Worm (Caenorhabditis elegans) whole organism, L4 larva: ENCODE measurements around the gene rfl-1.

ENCODE experiments used
- D1046.2 ChIP-seq: fragments of 200-800 bp; sonication (Bioruptor generic); IDR thresholded peaks from 2 replicates; pipeline ENCODE4 v1.3.6; 2022; ENCODE audit warnings: missing genetic modification characterization, missing compliant biosample characterization
- F10B5.3 ChIP-seq: sonication (generic microtip); optimal IDR thresholded peaks from 2 replicates; lab custom pipeline; 2016; ENCODE audit warnings: mild to moderate bottlenecking, missing genetic modification characterization, missing compliant biosample characterization
- F49E8.2 ChIP-seq: sonication (generic microtip); optimal IDR thresholded peaks from 2 replicates; lab custom pipeline; 2016; ENCODE audit warnings: missing compliant biosample characterization, mild to moderate bottlenecking, missing genetic modification characterization, borderline replicate concordance
- T26A8.4 ChIP-seq: fragments of 200-800 bp; sonication (Bioruptor generic); IDR thresholded peaks from 2 replicates; pipeline ENCODE4 v1.3.6; 2022; ENCODE audit warnings: missing genetic modification characterization, missing compliant biosample characterization
- Y5F2A.4 ChIP-seq: fragments of 200-800 bp; sonication (Bioruptor generic); optimal IDR thresholded peaks from 2 replicates; lab custom pipeline; 2018; ENCODE audit warnings: mild to moderate bottlenecking, missing genetic modification characterization, missing compliant biosample characterization
- ZK337.2 ChIP-seq: fragments of 200-800 bp; sonication (Bioruptor generic); IDR thresholded peaks from 2 replicates; pipeline ENCODE4 v1.3.6; 2022; ENCODE audit warnings: missing genetic modification reagents, missing genetic modification characterization, missing compliant biosample characterization
- aly-2 ChIP-seq: sonication (generic microtip); optimal IDR thresholded peaks from 2 replicates; lab custom pipeline; 2018; ENCODE audit warnings: missing biosample characterization, missing genetic modification characterization
- attf-4 ChIP-seq: sonication (generic microtip); optimal IDR thresholded peaks from 3 replicates; lab custom pipeline; 2017; ENCODE audit warnings: missing biosample characterization, missing genetic modification characterization
- ceh-20 ChIP-seq: fragments of 200-800 bp; sonication (Bioruptor generic); IDR thresholded peaks from 2 replicates; pipeline ENCODE4 v1.3.6; 2022; ENCODE audit warnings: missing genetic modification reagents, missing genetic modification characterization, missing compliant biosample characterization
- ceh-82 ChIP-seq: sonication (generic microtip); optimal IDR thresholded peaks from 2 replicates; lab custom pipeline; 2017; ENCODE audit warnings: missing biosample characterization, missing genetic modification characterization
- cey-2 ChIP-seq: sonication (generic microtip); optimal IDR thresholded peaks from 3 replicates; lab custom pipeline; 2017; ENCODE audit warnings: missing genetic modification characterization, mild to moderate bottlenecking, missing compliant biosample characterization, antibody characterized with exemption, borderline replicate concordance; ENCODE audit not compliant: insufficient read depth
- daf-16 ChIP-seq, 3 experiments: sonication (generic microtip); optimal IDR thresholded peaks; 2 replicates each; lab custom pipeline; 2016 to 2017; ENCODE audit warnings: missing genetic modification characterization in 3 of 3, missing genetic modification reagents in 3 of 3, mild to moderate bottlenecking in 2 of 3, missing compliant biosample characterization in 2 of 3, missing biosample characterization in 1 of 3, moderate library complexity in 1 of 3
- daf-19 ChIP-seq: fragments of 200-800 bp; sonication (Bioruptor generic); conservative IDR thresholded peaks from 2 replicates; pipeline ENCODE4 v1.3.6; 2022; ENCODE audit warnings: missing genetic modification characterization, missing compliant biosample characterization
- daf-8 ChIP-seq: fragments of 200-800 bp; sonication (Bioruptor generic); IDR thresholded peaks from 2 replicates; pipeline ENCODE4 v1.3.6; 2022; ENCODE audit warnings: missing genetic modification characterization, missing compliant biosample characterization
- dmd-6 ChIP-seq: fragments of 200-800 bp; sonication (Bioruptor generic); IDR thresholded peaks from 2 replicates; pipeline ENCODE4 v1.3.6; 2022; ENCODE audit warnings: missing genetic modification reagents, missing genetic modification characterization, missing compliant biosample characterization
- dpl-1 ChIP-seq: fragments of 150-350 bp; optimal IDR thresholded peaks from 2 replicates; lab custom pipeline; 2014; ENCODE audit warnings: missing biosample characterization, missing genetic modification reagents, missing genetic modification characterization
- dve-1 ChIP-seq: sonication (generic microtip); optimal IDR thresholded peaks from 2 replicates; lab custom pipeline; 2017; ENCODE audit warnings: antibody characterized with exemption, mild to moderate bottlenecking, missing genetic modification characterization, missing compliant biosample characterization; ENCODE audit not compliant: insufficient read depth
- fos-1 ChIP-seq: fragments of 150-350 bp; optimal IDR thresholded peaks from 2 replicates; lab custom pipeline; 2014; ENCODE audit warnings: missing biosample characterization, missing genetic modification characterization
- hlh-11 ChIP-seq: fragments of 200-800 bp; sonication (Bioruptor generic); optimal IDR thresholded peaks from 2 replicates; lab custom pipeline; 2018; ENCODE audit warnings: mild to moderate bottlenecking, missing genetic modification characterization, missing compliant biosample characterization
- hlh-30 ChIP-seq: sonication (generic microtip); optimal IDR thresholded peaks from 2 replicates; lab custom pipeline; 2017; ENCODE audit warnings: antibody characterized with exemption, mild to moderate bottlenecking, missing genetic modification characterization, missing compliant biosample characterization; ENCODE audit not compliant: insufficient read depth
- hmg-1.1 ChIP-seq: fragments of 200-800 bp; sonication (Bioruptor generic); IDR thresholded peaks from 2 replicates; pipeline ENCODE4 v1.3.6; 2022; ENCODE audit warnings: missing genetic modification reagents, missing genetic modification characterization, missing compliant biosample characterization
- lin-15B ChIP-seq: fragments of 150-350 bp; sonication (generic microtip); optimal IDR thresholded peaks from 3 replicates; lab custom pipeline; 2014; ENCODE audit warnings: missing biosample characterization, missing genetic modification characterization
- madf-5 ChIP-seq, 2 experiments: fragments of 200-800 bp; sonication (Bioruptor generic); IDR thresholded peaks; 2 replicates each; pipeline ENCODE4 v1.3.6; 2022; ENCODE audit warnings: missing compliant biosample characterization in 2 of 2, missing genetic modification characterization in 2 of 2
- madf-9 ChIP-seq: fragments of 200-800 bp; sonication (Bioruptor generic); conservative IDR thresholded peaks from 2 replicates; pipeline ENCODE4 v1.3.6; 2022; ENCODE audit warnings: missing genetic modification reagents, missing genetic modification characterization, missing compliant biosample characterization
- mdl-1 ChIP-seq, 2 experiments: fragments of 150-350 bp in 1 of 2; sonication (generic microtip) in 1 of 2; optimal IDR thresholded peaks; 2 replicates each; lab custom pipeline; 2014 to 2017; ENCODE audit warnings: missing biosample characterization in 2 of 2, missing genetic modification characterization in 2 of 2
- mes-2 ChIP-seq: sonication (generic microtip); optimal IDR thresholded peaks from 2 replicates; lab custom pipeline; 2016; ENCODE audit warnings: missing genotype, mild to moderate bottlenecking, missing genetic modification characterization, missing compliant biosample characterization; ENCODE audit not compliant: poor library complexity, severe bottlenecking
- nhr-102 ChIP-seq: sonication (generic microtip); optimal IDR thresholded peaks from 2 replicates; lab custom pipeline; 2016; ENCODE audit warnings: mild to moderate bottlenecking, missing genetic modification characterization, moderate library complexity, missing compliant biosample characterization
- nhr-111 ChIP-seq: fragments of 200-800 bp; sonication (Bioruptor generic); optimal IDR thresholded peaks from 2 replicates; lab custom pipeline; 2018; ENCODE audit warnings: mild to moderate bottlenecking, missing genetic modification characterization, missing compliant biosample characterization
- nhr-28 ChIP-seq: fragments of 150-350 bp; optimal IDR thresholded peaks from 2 replicates; lab custom pipeline; 2014; ENCODE audit warnings: missing biosample characterization, missing genetic modification characterization
- nhr-42 ChIP-seq: fragments of 200-800 bp; sonication (Bioruptor generic); IDR thresholded peaks from 2 replicates; pipeline ENCODE4 v1.3.6; 2022; ENCODE audit warnings: missing genetic modification characterization, missing compliant biosample characterization
- nhr-76 ChIP-seq: fragments of 150-350 bp; optimal IDR thresholded peaks from 2 replicates; lab custom pipeline; 2014; ENCODE audit warnings: missing biosample characterization, missing genetic modification characterization
- nhr-77 ChIP-seq: fragments of 150-350 bp; optimal IDR thresholded peaks from 2 replicates; lab custom pipeline; 2014; ENCODE audit warnings: missing biosample characterization, missing genetic modification characterization
- php-3 ChIP-seq: fragments of 200-800 bp; sonication (Bioruptor generic); IDR thresholded peaks from 2 replicates; pipeline ENCODE4 v1.3.6; 2022; ENCODE audit warnings: missing genetic modification reagents, missing genetic modification characterization, missing compliant biosample characterization
- pqm-1 ChIP-seq: sonication (generic microtip); optimal IDR thresholded peaks from 2 replicates; lab custom pipeline; 2017; ENCODE audit warnings: missing biosample characterization, missing genetic modification characterization
- spr-1 ChIP-seq: sonication (generic microtip); optimal IDR thresholded peaks from 2 replicates; lab custom pipeline; 2016; ENCODE audit warnings: mild to moderate bottlenecking, missing genetic modification characterization, missing compliant biosample characterization
- spr-3 ChIP-seq: fragments of 200-800 bp; sonication (Bioruptor generic); optimal IDR thresholded peaks from 2 replicates; lab custom pipeline; 2018; ENCODE audit warnings: mild to moderate bottlenecking, missing genetic modification characterization, missing compliant biosample characterization
- tra-1 ChIP-seq: fragments of 200-800 bp; sonication (Bioruptor generic); IDR thresholded peaks from 2 replicates; pipeline ENCODE4 v1.3.6; 2022; ENCODE audit warnings: missing genetic modification reagents, missing genetic modification characterization, missing compliant biosample characterization
- unc-39 ChIP-seq: sonication (generic microtip); optimal IDR thresholded peaks from 2 replicates; lab custom pipeline; 2017; ENCODE audit warnings: missing biosample characterization, missing genetic modification characterization
- vab-7 ChIP-seq: fragments of 200-800 bp; sonication (Bioruptor generic); IDR thresholded peaks from 2 replicates; pipeline ENCODE4 v1.3.6; 2022; ENCODE audit warnings: missing genetic modification reagents, missing genetic modification characterization, missing compliant biosample characterization
- zag-1 ChIP-seq: fragments of 150-350 bp; optimal IDR thresholded peaks from 2 replicates; lab custom pipeline; 2014; ENCODE audit warnings: missing biosample characterization, missing genetic modification characterization
- zip-11 ChIP-seq: fragments of 200-800 bp; sonication (Bioruptor generic); IDR thresholded peaks from 2 replicates; pipeline ENCODE4 v1.3.6; 2022; ENCODE audit warnings: missing genetic modification characterization, missing compliant biosample characterization

rfl-1 gene

ce11 chrIII:6989201-6989600, 31.8 kb upstream of the rfl-1 start (continued):
- no peak for TF ChIP-seq ceh-82
- TF ChIP-seq zip-11 = no peak
- no peak for TF ChIP-seq nhr-102
- no peak for TF ChIP-seq vab-7 (GFP tag; lab: Robert Waterston, UW)
- no peak for TF ChIP-seq hmg-1.1 (GFP tag; lab: Robert Waterston, UW)
- TF ChIP-seq zag-1 (tag; lab: Kevin White, UChicago) = no peak
- TF ChIP-seq php-3 (GFP tag; lab: Robert Waterston, UW) = 0 out of 2 replicates have a peak, but pooled peaks have one; percentile 37
- TF ChIP-seq nhr-76 = no peak
- no peak for TF ChIP-seq nhr-111 (GFP tag; lab: Kevin White, UChicago)

ce11 chrIII:6989900-6990299, 31.1 kb upstream of the rfl-1 start, which contains the start of gene prk-1:
TSS of gene prk-1 (plus strand) at chrIII:6990168.
- TF ChIP-seq unc-39 (no peak), dmd-6 (no peak), nhr-28 (tag; lab: Kevin White, UChicago) (peak; percentile 7), T26A8.4 (GFP tag; lab: Robert Waterston, UW) (peak; percentile 55; the same call in 1 of the 2 replicates), hlh-11 (tag; lab: Kevin White, UChicago) (peak; percentile 12), mes-2 (tag; lab: Kevin White, UChicago) (peak; percentile 2)

ce11 chrIII:6991465-6991864, 29.5 kb upstream of the rfl-1 start:
- peak; percentile 30 for TF ChIP-seq hlh-30
- no peak for TF ChIP-seq D1046.2
- peak; percentile 66 for TF ChIP-seq dmd-6
- TF ChIP-seq madf-5 (GFP tag; IDR thresholded peaks at IDR 0.05; lab: Robert Waterston, UW) = no peak
- TF ChIP-seq nhr-28 (tag; lab: Kevin White, UChicago) = peak; percentile 73
- no peak for TF ChIP-seq unc-39
- TF ChIP-seq zip-11 = no peak
- TF ChIP-seq daf-16 (GFP tag; optimal IDR thresholded peaks at IDR 0.05; lab: Kevin White, UChicago) = peak in 1 of 2 experiments; percentile 1
- TF ChIP-seq daf-16 (tag; optimal IDR thresholded peaks at IDR 0.05; lab: Kevin White, UChicago) = peak; percentile 80
- TF ChIP-seq madf-9 (GFP tag; lab: Robert Waterston, UW) = no peak
- no peak for TF ChIP-seq spr-3
- TF ChIP-seq ceh-20 = no peak
- peak; percentile 71 for TF ChIP-seq dve-1 (tag; lab: Kevin White, UChicago)
- TF ChIP-seq php-3 (GFP tag; lab: Robert Waterston, UW) = peak; percentile 24; the same call in 1 of the 2 replicates
- TF ChIP-seq Y5F2A.4 = no peak
- no peak for TF ChIP-seq nhr-42
- TF ChIP-seq spr-1 (tag; lab: Kevin White, UChicago) = no peak
- TF ChIP-seq tra-1 (GFP tag; lab: Robert Waterston, UW) = no peak
- TF ChIP-seq lin-15B (tag; lab: Kevin White, UChicago) = no peak
- TF ChIP-seq cey-2 (tag; lab: Kevin White, UChicago) = no peak
- TF ChIP-seq attf-4 (tag; lab: Kevin White, UChicago) = no peak
- no peak for TF ChIP-seq daf-19 (GFP tag; lab: Robert Waterston, UW)
- no peak for TF ChIP-seq ZK337.2 (GFP tag; lab: Robert Waterston, UW)
- no peak for TF ChIP-seq F49E8.2 (tag; lab: Kevin White, UChicago)
- TF ChIP-seq pqm-1 (tag; lab: Kevin White, UChicago) = peak; percentile 87
- no peak for TF ChIP-seq daf-8 (GFP tag; lab: Robert Waterston, UW)
- TF ChIP-seq F10B5.3 = no peak
- no peak for TF ChIP-seq fos-1 (tag; lab: Kevin White, UChicago)
- no peak for TF ChIP-seq dpl-1 (GFP tag; lab: Kevin White, UChicago)
- TF ChIP-seq hlh-11 (tag; lab: Kevin White, UChicago) = peak; percentile 74
- TF ChIP-seq aly-2 = no peak
- peak; percentile 47 for TF ChIP-seq nhr-77 (tag; lab: Kevin White, UChicago)
- TF ChIP-seq mdl-1 (tag; optimal IDR thresholded peaks at IDR 0.05; lab: Kevin White, UChicago) = peak in 1 of 2 experiments; percentile 16
